Worm (Caenorhabditis elegans): ENCODE measurements around the gene EEED8.12.

The EEED8.12 gene

ce11 chrII:5389831-5390323 is 18.9 kb downstream of the EEED8.12 start, which contains the start of gene ndx-6 (continued):
- TF ChIP-seq ztf-26 (tag; optimal IDR thresholded peaks at IDR 0.05) = peak; percentile 9
- TF ChIP-seq ceh-79 (tag; optimal IDR thresholded peaks at IDR 0.05) = no peak
- no peak for TF ChIP-seq F52B5.7 (tag; optimal IDR thresholded peaks at IDR 0.05)
- no peak for TF ChIP-seq Y56A3A.18 (GFP tag; IDR thresholded peaks at IDR 0.05)
- TF ChIP-seq rcor-1 (GFP tag; IDR thresholded peaks at IDR 0.05) = peak; percentile 79
- no peak for TF ChIP-seq chd-7 (tag; optimal IDR thresholded peaks at IDR 0.05)
- TF ChIP-seq K11D2.4 (GFP tag; IDR thresholded peaks at IDR 0.05) = peak; percentile 61; the same call in 1 of the 2 replicates
- TF ChIP-seq snpc-1.3 (tag; optimal IDR thresholded peaks at IDR 0.05; ENCODE audit: insufficient read depth) = peak; percentile 5
- TF ChIP-seq fkh-3 (tag; optimal IDR thresholded peaks at IDR 0.05) = no peak
- TF ChIP-seq dpl-1 (GFP tag; optimal IDR thresholded peaks at IDR 0.05) = peak; percentile 92
- peak; percentile 30 for TF ChIP-seq F49E8.2 (tag; optimal IDR thresholded peaks at IDR 0.05; ENCODE audit: insufficient read depth)
- no peak for TF ChIP-seq bed-1 (GFP tag; IDR thresholded peaks at IDR 0.05)
- TF ChIP-seq atf-7 (tag; optimal IDR thresholded peaks at IDR 0.05) = no peak
- peak; percentile 95 for TF ChIP-seq ztf-18 (tag; optimal IDR thresholded peaks at IDR 0.05)
- TF ChIP-seq pha-4 (tag; optimal IDR thresholded peaks at IDR 0.05) = peak; percentile 50
- no peak for TF ChIP-seq F22D6.2 (tag; optimal IDR thresholded peaks at IDR 0.05)
- TF ChIP-seq nfya-1 (tag; optimal IDR thresholded peaks at IDR 0.05; ENCODE audit: borderline replicate concordance, insufficient read depth) = no peak
- peak; percentile 26 for TF ChIP-seq xnd-1 (tag; optimal IDR thresholded peaks at IDR 0.05)
- no peak for TF ChIP-seq snpc-1.1 (tag; optimal IDR thresholded peaks at IDR 0.05; ENCODE audit: insufficient read depth)
- TF ChIP-seq tbp1 (GFP tag; optimal IDR thresholded peaks at IDR 0.05) = peak; percentile 56
- TF ChIP-seq repo-1 (tag; optimal IDR thresholded peaks at IDR 0.05) = peak; percentile 58
- peak; percentile 28 for TF ChIP-seq tlf-1 (GFP tag; optimal IDR thresholded peaks at IDR 0.05)
- TF ChIP-seq ama-1 (optimal IDR thresholded peaks at IDR 0.05) = no peak
- TF ChIP-seq ama-1 (GFP tag; optimal IDR thresholded peaks at IDR 0.05) = no peak
- no peak for TF ChIP-seq nhr-179 (tag; optimal IDR thresholded peaks at IDR 0.05)
- peak; percentile 52; the same call in 1 of the 2 replicates for TF ChIP-seq pbrm-1 (GFP tag; IDR thresholded peaks at IDR 0.05)
- TF ChIP-seq lsl-1 (GFP tag; optimal IDR thresholded peaks at IDR 0.05) = peak; percentile 46
- TF ChIP-seq ceh-100 (GFP tag; IDR thresholded peaks at IDR 0.05) = peak; percentile 60; the same call in 1 of the 2 replicates
- no peak for TF ChIP-seq ztf-6 (GFP tag; IDR thresholded peaks at IDR 0.05)
- peak; percentile 79 for TF ChIP-seq mcd-1 (GFP tag; IDR thresholded peaks at IDR 0.05)
- TF ChIP-seq dox-1 (GFP tag; IDR thresholded peaks at IDR 0.05) = peak; percentile 67
- TF ChIP-seq Y79H2A.3 (GFP tag; conservative IDR thresholded peaks at IDR 0.05) = no peak
- peak; percentile 75; the same call in 1 of the 2 replicates for TF ChIP-seq madf-3 (GFP tag; IDR thresholded peaks at IDR 0.05)
- TF ChIP-seq F33H1.4 (GFP tag; IDR thresholded peaks at IDR 0.05) = peak; percentile 58
- no peak for TF ChIP-seq F23B12.7 (tag; optimal IDR thresholded peaks at IDR 0.05; ENCODE audit: insufficient read depth)
- 0 out of 2 replicates have a peak, but pooled peaks have one; percentile 51 for TF ChIP-seq Y95B8A.8 (GFP tag; IDR thresholded peaks at IDR 0.05)
- TF ChIP-seq nhr-90 (tag; optimal IDR thresholded peaks at IDR 0.05) = no peak
- TF ChIP-seq F39B2.1 (GFP tag; IDR thresholded peaks at IDR 0.05) = no peak
- peak; percentile 38 for TF ChIP-seq athp-1 (tag; optimal IDR thresholded peaks at IDR 0.05)
- TF ChIP-seq hlh-12 (tag; optimal IDR thresholded peaks at IDR 0.05) = no peak
- no peak for TF ChIP-seq unc-62 (GFP tag; optimal IDR thresholded peaks at IDR 0.05)
- TF ChIP-seq ekl-4 (GFP tag; IDR thresholded peaks at IDR 0.05) = 0 out of 2 replicates have a peak, but pooled peaks have one; percentile 64
- no peak for TF ChIP-seq ztf-25 (GFP tag; IDR thresholded peaks at IDR 0.05)
- TF ChIP-seq tbx-9 (tag; optimal IDR thresholded peaks at IDR 0.05; ENCODE audit: borderline replicate concordance) = no peak
- TF ChIP-seq T26A5.8 (tag; optimal IDR thresholded peaks at IDR 0.05) = no peak
- TF ChIP-seq nhr-120 (GFP tag; IDR thresholded peaks at IDR 0.05) = no peak
- TF ChIP-seq sptf-2 (GFP tag; optimal IDR thresholded peaks at IDR 0.05) = no peak
